Worm (Caenorhabditis elegans) whole organism, L1 larva: Measurements from ENCODE around the gene pqn-25.

Experiments used
- C34B4.2 ChIP-seq: sonication (generic microtip); optimal IDR thresholded peaks from 2 replicates; lab custom pipeline; 2017; ENCODE audit warnings: mild to moderate bottlenecking, missing genetic modification characterization, missing compliant biosample characterization
- F16B12.6 ChIP-seq: fragments of 150-350 bp; optimal IDR thresholded peaks from 2 replicates; lab custom pipeline; 2014; ENCODE audit warnings: missing biosample characterization, missing genetic modification characterization
- aha-1 ChIP-seq: fragments of 150-350 bp; optimal IDR thresholded peaks from 2 replicates; lab custom pipeline; 2014; ENCODE audit warnings: missing biosample characterization, missing genetic modification characterization
- aly-2 ChIP-seq: fragments of 150-350 bp; optimal IDR thresholded peaks from 2 replicates; lab custom pipeline; 2014; ENCODE audit warnings: missing biosample characterization, missing genetic modification characterization
- ama-1 ChIP-seq: fragments of 150-350 bp; optimal IDR thresholded peaks from 2 replicates; lab custom pipeline; 2014
- blmp-1 ChIP-seq: fragments of 150-350 bp; optimal IDR thresholded peaks from 2 replicates; lab custom pipeline; 2014; ENCODE audit warnings: missing biosample characterization, missing genetic modification characterization
- ceh-82 ChIP-seq, 3 experiments: fragments of 150-350 bp in 1 of 3; sonication (generic microtip) in 2 of 3; optimal IDR thresholded peaks; 2 replicates each; lab custom pipeline; 2014 to 2017; ENCODE audit warnings: missing biosample characterization in 3 of 3, missing genetic modification characterization in 3 of 3
- ceh-88 ChIP-seq: fragments of 200-800 bp; sonication (Bioruptor generic); IDR thresholded peaks from 2 replicates; pipeline ENCODE4 v1.3.6; 2022; ENCODE audit warnings: missing genetic modification characterization, missing compliant biosample characterization
- dpl-1 ChIP-seq, 3 experiments: fragments of 150-350 bp in 2 of 3; sonication (generic microtip) in 1 of 3; optimal IDR thresholded peaks; 2 replicates each; lab custom pipeline; 2014 to 2017; ENCODE audit warnings: missing biosample characterization in 3 of 3, missing genetic modification characterization in 3 of 3, missing genetic modification reagents in 3 of 3
- dsc-1 ChIP-seq: sonication (generic microtip); optimal IDR thresholded peaks from 2 replicates; lab custom pipeline; 2016; ENCODE audit warnings: mild to moderate bottlenecking, missing genetic modification characterization, missing compliant biosample characterization
- efl-1 ChIP-seq, 4 experiments: fragments of 150-350 bp; optimal IDR thresholded peaks in 3 of 4; peaks in 1 of 4; 1 replicate in 1 of 4; 2 replicates in 3 of 4; lab custom pipeline; 2014; ENCODE audit warnings: missing biosample characterization in 2 of 4, missing genetic modification characterization in 2 of 4, missing genetic modification reagents in 2 of 4
- egl-27 ChIP-seq, 2 experiments: fragments of 150-350 bp in 1 of 2; sonication (generic microtip); optimal IDR thresholded peaks; 3 replicates each; lab custom pipeline; 2017 to 2018; ENCODE audit warnings: missing biosample characterization in 2 of 2, missing genetic modification characterization in 2 of 2, missing genetic modification reagents in 2 of 2
- elt-2 ChIP-seq: sonication (generic microtip); optimal IDR thresholded peaks from 2 replicates; lab custom pipeline; 2016; ENCODE audit warnings: missing genetic modification characterization, mild to moderate bottlenecking, inconsistent platforms, missing compliant biosample characterization, missing genetic modification reagents
- elt-3 ChIP-seq, 6 experiments: fragments of 150-350 bp in 1 of 6; sonication (generic microtip); optimal IDR thresholded peaks; 2 replicates each; lab custom pipeline; 2017 to 2018; ENCODE audit warnings: missing biosample characterization in 6 of 6, missing genetic modification characterization in 6 of 6, inconsistent platforms in 1 of 6
- fos-1 ChIP-seq: fragments of 150-350 bp; optimal IDR thresholded peaks from 2 replicates; lab custom pipeline; 2014; ENCODE audit warnings: missing biosample characterization, missing genetic modification characterization
- hlh-17 ChIP-seq: fragments of 200-800 bp; sonication (Bioruptor generic); optimal IDR thresholded peaks from 2 replicates; lab custom pipeline; 2018; ENCODE audit warnings: missing genetic modification characterization, mild to moderate bottlenecking, missing compliant biosample characterization, moderate library complexity, borderline replicate concordance
- lin-14 ChIP-seq: fragments of 200-800 bp; sonication (Bioruptor generic); optimal IDR thresholded peaks from 2 replicates; lab custom pipeline; 2018; ENCODE audit warnings: mild to moderate bottlenecking, missing genetic modification characterization, moderate library complexity, missing compliant biosample characterization
- lin-15B ChIP-seq: fragments of 150-350 bp; sonication (generic microtip); optimal IDR thresholded peaks from 3 replicates; lab custom pipeline; 2014; ENCODE audit warnings: missing biosample characterization, missing genetic modification characterization
- lin-35 ChIP-seq, 2 experiments: fragments of 150-350 bp; optimal IDR thresholded peaks; 2 replicates each; lab custom pipeline; 2014; ENCODE audit warnings: missing biosample characterization in 2 of 2, missing genetic modification characterization in 2 of 2, missing genetic modification reagents in 2 of 2
- lir-3 ChIP-seq: sonication (generic microtip); optimal IDR thresholded peaks from 2 replicates; lab custom pipeline; 2016; ENCODE audit warnings: mild to moderate bottlenecking, missing genetic modification characterization, moderate library complexity, missing compliant biosample characterization; ENCODE audit not compliant: poor library complexity
- lsy-2 ChIP-seq, 2 experiments: fragments of 150-350 bp; optimal IDR thresholded peaks; 2 replicates each; lab custom pipeline; 2014; ENCODE audit warnings: missing biosample characterization in 2 of 2, missing genetic modification characterization in 2 of 2
- mab-9 ChIP-seq: fragments of 200-800 bp; sonication (Bioruptor generic); IDR thresholded peaks from 2 replicates; pipeline ENCODE4 v1.3.6; 2022; ENCODE audit warnings: missing genetic modification reagents, missing genetic modification characterization, missing compliant biosample characterization
- mdl-1 ChIP-seq, 2 experiments: fragments of 150-350 bp; optimal IDR thresholded peaks; 2 replicates each; lab custom pipeline; 2014 to 2017; ENCODE audit warnings: missing biosample characterization in 2 of 2, missing genetic modification characterization in 2 of 2, inconsistent platforms in 1 of 2
- mef-2 ChIP-seq: fragments of 150-350 bp; optimal IDR thresholded peaks from 2 replicates; lab custom pipeline; 2014; ENCODE audit warnings: missing biosample characterization, missing genetic modification characterization
- mep-1 ChIP-seq: fragments of 150-350 bp; optimal IDR thresholded peaks from 2 replicates; lab custom pipeline; 2014; ENCODE audit warnings: missing biosample characterization, missing genetic modification characterization
- nhr-12 ChIP-seq: sonication (generic microtip); optimal IDR thresholded peaks from 2 replicates; lab custom pipeline; 2017; ENCODE audit warnings: missing biosample characterization, missing genetic modification characterization
- nhr-19 ChIP-seq: fragments of 200-800 bp; sonication (Bioruptor generic); conservative IDR thresholded peaks from 2 replicates; pipeline ENCODE4 v1.3.6; 2022; ENCODE audit warnings: missing genetic modification characterization, missing compliant biosample characterization
- nhr-20 ChIP-seq: sonication (generic microtip); optimal IDR thresholded peaks from 2 replicates; lab custom pipeline; 2016; ENCODE audit warnings: mild to moderate bottlenecking, missing genetic modification characterization, missing compliant biosample characterization
- nhr-237 ChIP-seq: fragments of 150-350 bp; optimal IDR thresholded peaks from 2 replicates; lab custom pipeline; 2014; ENCODE audit warnings: missing biosample characterization, missing genetic modification characterization
- nhr-28 ChIP-seq: fragments of 150-350 bp; optimal IDR thresholded peaks from 2 replicates; lab custom pipeline; 2014; ENCODE audit warnings: missing biosample characterization, missing genetic modification characterization
- nhr-47 ChIP-seq: sonication (generic microtip); optimal IDR thresholded peaks from 2 replicates; lab custom pipeline; 2016; ENCODE audit warnings: mild to moderate bottlenecking, missing genetic modification characterization, moderate library complexity, missing compliant biosample characterization
- nhr-71 ChIP-seq: sonication (generic microtip); optimal IDR thresholded peaks from 2 replicates; lab custom pipeline; 2016; ENCODE audit warnings: mild to moderate bottlenecking, missing genetic modification characterization, moderate library complexity, missing compliant biosample characterization
- nhr-84 ChIP-seq: sonication (generic microtip); optimal IDR thresholded peaks from 2 replicates; lab custom pipeline; 2017; ENCODE audit warnings: missing biosample characterization, missing genetic modification characterization
- nhr-90 ChIP-seq: sonication (generic microtip); optimal IDR thresholded peaks from 2 replicates; lab custom pipeline; 2016; ENCODE audit warnings: mild to moderate bottlenecking, missing genetic modification characterization, missing compliant biosample characterization; ENCODE audit not compliant: poor library complexity
- pag-3 ChIP-seq: sonication (generic microtip); optimal IDR thresholded peaks from 2 replicates; lab custom pipeline; 2017; ENCODE audit warnings: missing genetic modification characterization, mild to moderate bottlenecking, missing compliant biosample characterization, antibody characterized with exemption, borderline replicate concordance; ENCODE audit not compliant: insufficient read depth
- snpc-4 ChIP-seq: fragments of 150-350 bp; optimal IDR thresholded peaks from 2 replicates; lab custom pipeline; 2014; ENCODE audit warnings: missing biosample characterization, missing genetic modification characterization
- snu-23 ChIP-seq: sonication (generic microtip); optimal IDR thresholded peaks from 2 replicates; lab custom pipeline; 2016; ENCODE audit warnings: missing genetic modification characterization, missing compliant biosample characterization
- swsn-7 ChIP-seq: sonication (generic microtip); optimal IDR thresholded peaks from 2 replicates; lab custom pipeline; 2016; ENCODE audit warnings: missing genetic modification characterization, missing compliant biosample characterization
- tbx-2 ChIP-seq: sonication (generic microtip); optimal IDR thresholded peaks from 2 replicates; lab custom pipeline; 2016; ENCODE audit warnings: missing genetic modification characterization, missing compliant biosample characterization
- tlp-1 ChIP-seq: fragments of 150-350 bp; optimal IDR thresholded peaks from 2 replicates; lab custom pipeline; 2014; ENCODE audit warnings: missing biosample characterization, missing genetic modification characterization
- unc-30 ChIP-seq: sonication (generic microtip); optimal IDR thresholded peaks from 2 replicates; lab custom pipeline; 2017; ENCODE audit warnings: missing biosample characterization, missing genetic modification characterization
- unc-86 ChIP-seq: sonication (generic microtip); optimal IDR thresholded peaks from 2 replicates; lab custom pipeline; 2016; ENCODE audit warnings: missing genetic modification characterization, missing compliant biosample characterization
- vab-15 ChIP-seq: sonication (generic microtip); optimal IDR thresholded peaks from 2 replicates; lab custom pipeline; 2017; ENCODE audit warnings: missing genotype, mild to moderate bottlenecking, missing genetic modification characterization, missing compliant biosample characterization
- xbp-1 ChIP-seq: sonication (generic microtip); optimal IDR thresholded peaks from 2 replicates; lab custom pipeline; 2016; ENCODE audit warnings: missing genetic modification characterization, missing compliant biosample characterization
- zag-1 ChIP-seq: fragments of 150-350 bp; optimal IDR thresholded peaks from 2 replicates; lab custom pipeline; 2014; ENCODE audit warnings: missing biosample characterization, missing genetic modification characterization
- zip-4 ChIP-seq: fragments of 200-800 bp; sonication (Bioruptor generic); optimal IDR thresholded peaks from 2 replicates; lab custom pipeline; 2018; ENCODE audit warnings: mild to moderate bottlenecking, missing genetic modification characterization, moderate library complexity, missing compliant biosample characterization
- ztf-4 ChIP-seq: fragments of 150-350 bp; optimal IDR thresholded peaks from 2 replicates; lab custom pipeline; 2014; ENCODE audit warnings: missing biosample characterization, missing genetic modification characterization

The pqn-25 gene

DNA sequence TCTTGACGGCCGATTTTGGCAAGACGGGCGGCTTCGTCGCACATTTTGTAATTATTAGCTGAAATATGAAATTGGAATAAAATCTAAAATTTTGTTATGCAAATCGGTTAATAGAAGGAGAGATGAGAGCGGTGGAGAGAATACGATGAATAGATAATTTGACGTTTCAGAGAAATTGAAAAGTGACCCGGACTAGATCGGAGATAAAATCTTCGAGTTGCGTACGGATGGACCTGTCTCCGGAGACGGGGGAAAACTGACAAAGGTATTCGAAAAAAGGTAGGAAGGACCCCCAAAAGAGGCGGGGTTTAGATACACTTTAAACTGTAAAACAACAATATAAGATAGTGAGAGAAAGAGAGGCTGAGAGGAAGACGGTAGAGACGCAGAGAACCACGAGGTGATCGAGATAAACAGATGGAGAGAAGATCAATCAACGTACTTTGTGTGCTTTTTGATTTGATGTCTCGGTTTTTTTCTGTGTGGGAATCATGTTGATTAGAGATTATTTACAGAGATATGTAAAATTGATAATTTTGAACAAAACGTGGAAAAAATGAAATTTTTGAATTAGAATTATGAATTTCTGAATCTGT, 39.8 kb upstream of the pqn-25 start, which contains the start of gene F09F7.6 (continued):
- TF ChIP-seq ceh-82 (tag; optimal IDR thresholded peaks at IDR 0.05; lab: Kevin White, UChicago) (no peak), egl-27 (tag; optimal IDR thresholded peaks at IDR 0.05; lab: Kevin White, UChicago) (no peak)

DNA sequence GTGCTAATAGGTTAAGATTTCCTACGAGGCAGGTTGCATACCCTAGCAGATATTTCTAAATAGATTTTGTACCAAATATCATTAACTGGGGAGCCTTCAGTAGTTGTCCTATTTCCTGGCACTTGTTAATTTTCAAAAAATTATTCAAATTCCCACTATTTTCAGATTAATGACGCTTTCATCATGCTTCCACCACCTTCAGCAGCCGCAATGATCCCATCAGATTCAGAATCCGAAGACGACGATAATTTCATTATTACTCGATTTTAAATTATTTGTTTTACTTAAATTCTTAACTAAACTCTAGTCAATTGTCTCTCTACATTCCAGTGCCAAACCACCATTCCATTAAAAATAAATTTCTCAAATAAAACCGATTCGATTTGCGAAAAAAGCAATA, 38.4 kb upstream of the pqn-25 start:
- TF ChIP-seq nhr-47 (peak; percentile 51), nhr-19 (GFP tag; lab: Robert Waterston, UW) (peak; percentile 45), swsn-7 (tag; lab: Kevin White, UChicago) (peak; percentile 5), lir-3 (peak; percentile 43), lin-35 (GFP tag; optimal IDR thresholded peaks at IDR 0.05; lab: Kevin White, UChicago) (peak in 1 of 2 experiments; percentile 22), nhr-20 (tag; lab: Kevin White, UChicago) (peak; percentile 89), nhr-90 (tag; lab: Kevin White, UChicago) (peak; percentile 71), ztf-4 (peak; percentile 20), snu-23 (peak; percentile 16), ama-1 (lab: Kevin White, UChicago) (peak; percentile 92), efl-1 (optimal IDR thresholded peaks at IDR 0.05; lab: Kevin White, UChicago) (no peak), efl-1 (GFP tag; optimal IDR thresholded peaks at IDR 0.05 in 1 of 2; lab: Kevin White, UChicago) (peak in 1 of 2 experiments; percentile 64), dsc-1 (tag; lab: Kevin White, UChicago) (no peak), unc-30 (tag; lab: Kevin White, UChicago) (no peak), tbx-2 (tag; lab: Kevin White, UChicago) (peak; percentile 40), nhr-71 (tag; lab: Kevin White, UChicago) (peak; percentile 71), elt-2 (tag; lab: Kevin White, UChicago) (peak; percentile 36), snpc-4 (tag; lab: Kevin White, UChicago) (no peak), xbp-1 (tag; lab: Kevin White, UChicago) (peak; percentile 28), zag-1 (tag; lab: Kevin White, UChicago) (no peak)

DNA sequence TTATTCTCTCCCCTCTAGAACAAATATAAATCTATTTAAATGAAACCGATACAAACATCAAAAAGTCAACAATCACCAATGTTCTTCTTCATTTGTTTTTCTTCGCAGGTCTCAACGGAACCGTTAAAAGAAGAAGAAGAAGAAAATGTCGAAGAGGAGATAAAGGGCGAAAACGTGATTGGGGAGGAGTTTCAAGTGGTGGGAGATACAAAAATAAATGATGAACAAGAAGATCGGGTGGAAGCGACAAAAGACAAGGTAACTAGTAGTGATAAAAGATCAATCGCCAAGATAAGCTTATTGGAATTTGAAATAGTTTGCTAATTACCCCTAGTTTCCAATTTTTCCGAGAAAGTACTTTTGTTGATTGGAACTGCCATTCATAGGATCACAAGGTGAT, 37.8 kb upstream of the pqn-25 start:
- TF ChIP-seq dpl-1 (GFP tag; optimal IDR thresholded peaks at IDR 0.05; lab: Kevin White, UChicago) (no peak), fos-1 (tag; lab: Kevin White, UChicago) (no peak), swsn-7 (tag; lab: Kevin White, UChicago) (no peak), nhr-71 (tag; lab: Kevin White, UChicago) (peak; percentile 25), ceh-88 (GFP tag; lab: Robert Waterston, UW) (no peak), nhr-20 (tag; lab: Kevin White, UChicago) (peak; percentile 53), lin-15B (tag; lab: Kevin White, UChicago) (no peak), mdl-1 (tag; optimal IDR thresholded peaks at IDR 0.05; lab: Kevin White, UChicago) (peak in 1 of 2 experiments; percentile 32), nhr-237 (tag; lab: Kevin White, UChicago) (no peak), xbp-1 (tag; lab: Kevin White, UChicago) (no peak), nhr-12 (tag; lab: Kevin White, UChicago) (no peak), lin-14 (GFP tag; lab: Kevin White, UChicago) (peak; percentile 54), tlp-1 (tag; lab: Kevin White, UChicago) (no peak), mab-9 (GFP tag; lab: Robert Waterston, UW) (no peak), mef-2 (tag; lab: Kevin White, UChicago) (no peak), zip-4 (GFP tag; lab: Kevin White, UChicago) (no peak), hlh-17 (no peak), aha-1 (tag; lab: Kevin White, UChicago) (no peak), tbx-2 (tag; lab: Kevin White, UChicago) (peak; percentile 18), aly-2 (no peak), nhr-84 (tag; lab: Kevin White, UChicago) (no peak), vab-15 (no peak), mep-1 (tag; lab: Kevin White, UChicago) (no peak), lsy-2 (tag; optimal IDR thresholded peaks at IDR 0.05; lab: Kevin White, UChicago) (no peak), C34B4.2 (tag; lab: Kevin White, UChicago) (no peak), unc-86 (tag; lab: Kevin White, UChicago) (no peak), elt-3 (tag; optimal IDR thresholded peaks at IDR 0.05; lab: Kevin White, UChicago) (peak in 4 of 6 experiments; percentile 31 to 70 (median 48)), nhr-28 (tag; lab: Kevin White, UChicago) (no peak), nhr-90 (tag; lab: Kevin White, UChicago) (no peak), blmp-1 (tag; lab: Kevin White, UChicago) (peak; percentile 65), lir-3 (no peak), pag-3 (tag; lab: Kevin White, UChicago) (peak; percentile 2), lin-35 (GFP tag; optimal IDR thresholded peaks at IDR 0.05; lab: Kevin White, UChicago) (peak in 1 of 2 experiments; percentile 42), F16B12.6 (tag; lab: Kevin White, UChicago) (no peak)
